Worm (Caenorhabditis elegans) whole organism, L4/young adult: ENCODE data around the gene hil-4.

Experiments used
- W03F9.2 ChIP-seq: fragments of 150-350 bp; optimal IDR thresholded peaks from 2 replicates; lab custom pipeline; 2014; ENCODE audit warnings: missing biosample characterization, missing genetic modification characterization
- him-1 ChIP-seq: sonication (generic microtip); optimal IDR thresholded peaks from 2 replicates; lab custom pipeline; 2016; ENCODE audit warnings: missing genotype, missing genetic modification reagents, missing genetic modification characterization, missing compliant biosample characterization

DNA sequence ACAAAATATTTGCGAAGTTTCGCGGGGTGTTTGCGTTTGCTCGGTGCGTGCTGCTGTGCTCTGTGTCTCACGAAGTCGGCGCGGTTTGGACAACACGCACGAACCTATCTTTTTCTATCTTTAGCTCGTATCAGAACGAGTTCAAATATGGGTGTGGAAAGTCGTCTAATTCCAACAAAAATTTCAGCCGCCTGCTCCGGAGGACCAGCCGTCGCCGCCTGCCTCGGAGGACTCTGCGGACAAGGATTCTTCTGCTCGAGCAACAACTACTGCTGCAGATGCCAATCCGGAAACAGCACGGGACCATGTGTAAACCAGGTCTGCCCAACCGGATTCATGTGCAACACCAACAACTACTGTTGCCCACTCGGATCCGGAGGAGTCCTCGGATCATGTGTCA lies 47.8 kb downstream of the hil-4 start:
- TF ChIP-seq W03F9.2 (no peak), him-1 (no peak)
